Fruit fly (Drosophila melanogaster) Kc167 (cell line): ENCODE results near the gene EloB.

ENCODE experiments used
- Myc ChIP-seq: fragments of >200 bp; optimal IDR thresholded peaks from 2 replicates; lab custom pipeline; 2017; ENCODE audit warnings: missing external identifiers
- Sin3A ChIP-seq: fragments of >200 bp; optimal IDR thresholded peaks from 2 replicates; lab custom pipeline; 2018; ENCODE audit warnings: missing external identifiers
- h ChIP-seq: fragments of >200 bp; optimal IDR thresholded peaks from 3 replicates; lab custom pipeline; 2018; ENCODE audit warnings: missing external identifiers
- psq ChIP-seq: fragments of >200 bp; optimal IDR thresholded peaks from 2 replicates; lab custom pipeline; 2017; ENCODE audit warnings: missing external identifiers
- ttk ChIP-seq: sonication (Bioruptor generic); optimal IDR thresholded peaks from 2 replicates; lab custom pipeline; 2017; ENCODE audit warnings: missing external identifiers

DNA sequence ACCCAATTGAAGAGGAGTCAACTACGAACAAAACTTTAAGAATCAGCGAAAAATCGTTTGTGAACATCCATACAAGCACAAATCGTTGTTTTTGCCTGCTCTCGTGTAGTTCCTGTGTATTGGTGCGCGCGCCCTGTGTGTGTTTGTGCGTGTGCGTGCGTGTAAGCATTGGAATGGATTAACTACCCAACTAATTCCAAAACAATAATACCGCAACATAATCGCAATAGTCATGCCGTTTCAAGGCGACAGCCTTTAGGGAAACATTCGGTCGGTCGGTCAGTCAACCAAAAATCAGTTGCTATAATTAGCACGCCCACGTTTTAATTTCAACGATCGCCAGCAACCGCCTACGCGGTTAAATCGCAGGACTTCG, 13.8 kb upstream of the EloB start:
- TF ChIP-seq h (no peak), Sin3A (lab: Kevin White, UChicago) (no peak), psq (lab: Kevin White, UChicago) (no peak), ttk (lab: Kevin White, UChicago) (no peak), Myc (lab: Kevin White, UChicago) (no peak)
